Fruit fly (Drosophila melanogaster) whole organism, pupa: Measurements from ENCODE around the gene Ret.

Experiments used
- EcR ChIP-seq: fragments of 200-800 bp; sonication (Bioruptor generic); optimal IDR thresholded peaks from 3 replicates; lab custom pipeline; 2019; ENCODE audit warnings: missing biosample characterization, missing genetic modification characterization, mild to moderate bottlenecking, moderate library complexity, missing genetic modification reagents
- Snoo ChIP-seq: fragments of 200-800 bp; sonication (Bioruptor generic); optimal IDR thresholded peaks from 3 replicates; lab custom pipeline; 2017; ENCODE audit warnings: missing biosample characterization, mild to moderate bottlenecking, missing genetic modification characterization, inconsistent platforms
- gl ChIP-seq: fragments of 200-800 bp; sonication (Bioruptor generic); optimal IDR thresholded peaks from 2 replicates; lab custom pipeline; 2018; ENCODE audit warnings: missing biosample characterization, mild to moderate bottlenecking, missing genetic modification characterization
- rn ChIP-seq: fragments of 200-800 bp; sonication (Bioruptor generic); IDR thresholded peaks from 2 replicates; pipeline ENCODE4 v1.3.6; 2022; ENCODE audit warnings: missing biosample characterization, missing genetic modification characterization

DNA sequence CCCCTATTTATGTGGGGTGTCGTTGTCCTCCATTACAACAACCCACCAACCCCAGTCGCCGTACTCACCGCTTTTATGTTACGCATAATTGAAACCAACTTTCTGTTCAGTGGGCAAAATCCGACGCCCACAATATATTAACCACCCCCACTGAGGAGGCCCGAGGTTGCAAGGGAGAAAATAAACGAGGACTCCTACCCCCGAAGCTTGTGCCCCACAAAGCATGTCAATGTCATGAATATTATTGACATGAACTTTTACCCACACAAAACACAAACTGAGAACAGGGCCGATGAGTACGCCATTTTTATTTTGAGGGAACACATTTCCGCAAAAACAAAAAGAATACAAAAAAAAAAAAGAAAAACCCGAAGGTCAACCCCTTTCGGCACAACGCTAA, 49.4 kb upstream of the Ret start:
- TF ChIP-seq rn (GFP tag; lab: Robert Waterston, UW), result no peak
- TF ChIP-seq gl, result no peak
- no peak for TF ChIP-seq EcR (GFP tag; lab: Kevin White, UChicago)
- TF ChIP-seq Snoo (tag; lab: Kevin White, UChicago), result no peak
